Worm (Caenorhabditis elegans) whole organism, L3 larva: ENCODE data around the gene sel-2.

Source experiments
- egl-5 ChIP-seq: fragments of 150-350 bp; optimal IDR thresholded peaks from 2 replicates; lab custom pipeline; 2017; ENCODE audit warnings: missing biosample characterization, missing genetic modification reagents, missing genetic modification characterization, inconsistent platforms
- nhr-76 ChIP-seq: fragments of 150-350 bp; sonication (generic microtip); optimal IDR thresholded peaks from 5 replicates; lab custom pipeline; 2014; ENCODE audit warnings: missing biosample characterization, missing genetic modification characterization

- TF ChIP-seq nhr-76 (tag; lab: Kevin White, UChicago) (no peak), egl-5 (tag; lab: Kevin White, UChicago) (no peak)
These were observed 47.2 kb upstream of the sel-2 start for ce11 chrIII:4659426-4659825.
